Worm (Caenorhabditis elegans) whole organism, late embryonic: ENCODE data around the gene rop-1.

Experiments
- C38D4.7 ChIP-seq: fragments of 200-800 bp; sonication (Bioruptor generic); optimal IDR thresholded peaks from 2 replicates; lab custom pipeline; 2018; ENCODE audit warnings: mild to moderate bottlenecking, missing genetic modification characterization, moderate library complexity, missing compliant biosample characterization
- Y22D7AL.16 ChIP-seq: sonication (generic microtip); optimal IDR thresholded peaks from 2 replicates; lab custom pipeline; 2016; ENCODE audit warnings: missing genetic modification characterization, missing compliant biosample characterization
- ahr-1 ChIP-seq: sonication (generic microtip); optimal IDR thresholded peaks from 2 replicates; lab custom pipeline; 2016; ENCODE audit warnings: missing genetic modification characterization, missing compliant biosample characterization
- ceh-14 ChIP-seq: sonication (generic microtip); optimal IDR thresholded peaks from 2 replicates; lab custom pipeline; 2016; ENCODE audit warnings: missing genotype, missing genetic modification characterization, missing compliant biosample characterization
- ceh-18 ChIP-seq: sonication (generic microtip); optimal IDR thresholded peaks from 2 replicates; lab custom pipeline; 2016; ENCODE audit warnings: missing genetic modification characterization, missing compliant biosample characterization
- ceh-2 ChIP-seq: sonication (generic microtip); optimal IDR thresholded peaks from 2 replicates; lab custom pipeline; 2016; ENCODE audit warnings: missing genotype, missing genetic modification characterization, missing compliant biosample characterization
- ceh-30 ChIP-seq: fragments of 150-350 bp; optimal IDR thresholded peaks from 2 replicates; lab custom pipeline; 2014; ENCODE audit warnings: missing biosample characterization, missing genetic modification characterization
- ceh-34 ChIP-seq: sonication (generic microtip); optimal IDR thresholded peaks from 2 replicates; lab custom pipeline; 2016; ENCODE audit warnings: mild to moderate bottlenecking, missing genetic modification characterization, missing compliant biosample characterization
- ceh-45 ChIP-seq: fragments of 200-800 bp; sonication (Bioruptor generic); IDR thresholded peaks from 2 replicates; pipeline ENCODE4 v1.3.6; 2022; ENCODE audit warnings: missing genetic modification reagents, missing genetic modification characterization, missing compliant biosample characterization
- ceh-9 ChIP-seq: sonication (generic microtip); optimal IDR thresholded peaks from 2 replicates; lab custom pipeline; 2016; ENCODE audit warnings: mild to moderate bottlenecking, missing genetic modification characterization, inconsistent platforms, missing compliant biosample characterization
- che-1 ChIP-seq: sonication (generic microtip); optimal IDR thresholded peaks from 2 replicates; lab custom pipeline; 2016; ENCODE audit warnings: mild to moderate bottlenecking, missing genetic modification characterization, missing compliant biosample characterization
- dmd-4 ChIP-seq: sonication (generic microtip); optimal IDR thresholded peaks from 2 replicates; lab custom pipeline; 2016; ENCODE audit warnings: borderline replicate concordance, missing genetic modification characterization, missing compliant biosample characterization
- ets-4 ChIP-seq: sonication (generic microtip); optimal IDR thresholded peaks from 2 replicates; lab custom pipeline; 2016; ENCODE audit warnings: missing genetic modification characterization, missing compliant biosample characterization
- eyg-1 ChIP-seq: sonication (generic microtip); optimal IDR thresholded peaks from 2 replicates; lab custom pipeline; 2016; ENCODE audit warnings: missing genotype, missing genetic modification characterization, missing compliant biosample characterization
- fkh-6 ChIP-seq: sonication (generic microtip); optimal IDR thresholded peaks from 2 replicates; lab custom pipeline; 2016; ENCODE audit warnings: missing genetic modification characterization, missing compliant biosample characterization
- hlh-15 ChIP-seq: sonication (generic microtip); optimal IDR thresholded peaks from 2 replicates; lab custom pipeline; 2016; ENCODE audit warnings: missing genetic modification characterization, missing compliant biosample characterization
- hlh-6 ChIP-seq: sonication (generic microtip); optimal IDR thresholded peaks from 2 replicates; lab custom pipeline; 2016; ENCODE audit warnings: missing genotype, missing genetic modification characterization, missing compliant biosample characterization
- hlh-8 ChIP-seq: sonication (generic microtip); optimal IDR thresholded peaks from 2 replicates; lab custom pipeline; 2016; ENCODE audit warnings: missing genotype, missing genetic modification characterization, missing compliant biosample characterization
- nfya-1 ChIP-seq: sonication (generic microtip); optimal IDR thresholded peaks from 2 replicates; lab custom pipeline; 2017; ENCODE audit warnings: missing genetic modification characterization, mild to moderate bottlenecking, missing compliant biosample characterization, antibody characterized with exemption, moderate library complexity
- npax-4 ChIP-seq: sonication (generic microtip); optimal IDR thresholded peaks from 2 replicates; lab custom pipeline; 2016; ENCODE audit warnings: missing genetic modification characterization, missing compliant biosample characterization
- odd-2 ChIP-seq: sonication (generic microtip); optimal IDR thresholded peaks from 2 replicates; lab custom pipeline; 2017; ENCODE audit warnings: antibody characterized with exemption, mild to moderate bottlenecking, missing genetic modification characterization, missing compliant biosample characterization
- pha-4 ChIP-seq: fragments of 150-350 bp; optimal IDR thresholded peaks from 2 replicates; lab custom pipeline; 2018; ENCODE audit warnings: missing biosample characterization, missing genetic modification reagents, missing genetic modification characterization
- pqm-1 ChIP-seq: sonication (generic microtip); optimal IDR thresholded peaks from 2 replicates; lab custom pipeline; 2016; ENCODE audit warnings: missing genetic modification characterization, missing compliant biosample characterization
- ref-2 ChIP-seq: sonication (generic microtip); optimal IDR thresholded peaks from 2 replicates; lab custom pipeline; 2016; ENCODE audit warnings: missing genetic modification characterization, missing compliant biosample characterization
- sox-4 ChIP-seq: sonication (generic microtip); optimal IDR thresholded peaks from 2 replicates; lab custom pipeline; 2017; ENCODE audit warnings: mild to moderate bottlenecking, missing genetic modification characterization, inconsistent platforms, missing compliant biosample characterization
- syd-9 ChIP-seq: sonication (generic microtip); optimal IDR thresholded peaks from 2 replicates; lab custom pipeline; 2016; ENCODE audit warnings: mild to moderate bottlenecking, missing genetic modification characterization, moderate library complexity, missing compliant biosample characterization
- tbx-2 ChIP-seq: sonication (generic microtip); optimal IDR thresholded peaks from 2 replicates; lab custom pipeline; 2016; ENCODE audit warnings: missing genetic modification characterization, missing compliant biosample characterization
- tbx-7 ChIP-seq: sonication (generic microtip); optimal IDR thresholded peaks from 2 replicates; lab custom pipeline; 2016; ENCODE audit warnings: missing genotype, missing genetic modification characterization, missing compliant biosample characterization
- ttx-3 ChIP-seq: sonication (generic microtip); optimal IDR thresholded peaks from 2 replicates; lab custom pipeline; 2016; ENCODE audit warnings: missing genetic modification reagents, missing genetic modification characterization, missing compliant biosample characterization
- unc-3 ChIP-seq, 2 experiments: fragments of 200-800 bp in 1 of 2; sonication (Bioruptor generic) in 1 of 2; sonication (generic microtip) in 1 of 2; conservative IDR thresholded peaks in 1 of 2; optimal IDR thresholded peaks in 1 of 2; 2 replicates each; pipeline versions ENCODE4 v1.3.6 to Lab custom; 2016 to 2022; ENCODE audit warnings: missing compliant biosample characterization in 2 of 2, missing genetic modification characterization in 2 of 2, missing genetic modification reagents in 1 of 2
- unc-55 ChIP-seq: sonication (generic microtip); optimal IDR thresholded peaks from 2 replicates; lab custom pipeline; 2017; ENCODE audit warnings: missing biosample characterization, missing genetic modification reagents, missing genetic modification characterization
- zip-5 ChIP-seq: sonication (generic microtip); optimal IDR thresholded peaks from 2 replicates; lab custom pipeline; 2016; ENCODE audit warnings: missing genetic modification characterization, missing compliant biosample characterization
- ztf-16 ChIP-seq: sonication (generic microtip); optimal IDR thresholded peaks from 2 replicates; lab custom pipeline; 2017; ENCODE audit warnings: missing genetic modification characterization, missing compliant biosample characterization

Gene rop-1

DNA sequence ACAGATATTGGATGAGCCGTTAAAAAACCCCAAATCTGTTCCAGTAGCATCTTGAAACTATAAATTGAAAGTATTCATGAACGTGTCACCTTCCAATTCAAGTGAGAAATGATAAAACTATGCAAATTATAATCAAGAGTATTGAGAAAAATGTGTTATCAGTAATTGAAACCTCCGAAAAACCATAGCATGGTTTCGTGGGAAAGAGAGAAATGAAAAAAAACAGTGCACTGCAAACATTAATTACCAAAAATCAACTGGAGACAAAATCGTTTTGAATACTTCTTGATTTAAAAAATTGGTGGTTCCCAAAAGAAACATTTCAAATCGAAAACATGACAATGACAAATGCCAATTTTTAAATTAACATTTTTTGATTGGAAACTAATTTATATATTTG, 29.2 kb downstream of the rop-1 start, which contains the start of gene daf-36:
TSS of gene daf-36 (minus strand) at position 101 of the 400 bp plus-strand sequence.
- TF ChIP-seq tbx-7 (no peak), ceh-14 (tag; lab: Kevin White, UChicago) (no peak)

ce11 chrV:10224619-10225018, 30.2 kb downstream of the rop-1 start:
- TF ChIP-seq odd-2 (tag; lab: Kevin White, UChicago): no peak
- no peak for TF ChIP-seq hlh-8 (tag; lab: Kevin White, UChicago)
- no peak for TF ChIP-seq ceh-2 (tag; lab: Kevin White, UChicago)
- TF ChIP-seq zip-5 (tag; lab: Kevin White, UChicago): no peak
- TF ChIP-seq hlh-6 (tag; lab: Kevin White, UChicago): no peak
- TF ChIP-seq ceh-14 (tag; lab: Kevin White, UChicago): no peak
- TF ChIP-seq ceh-30: no peak
- no peak for TF ChIP-seq npax-4 (tag; lab: Kevin White, UChicago)
- TF ChIP-seq pha-4: no peak
- TF ChIP-seq ahr-1 (tag; lab: Kevin White, UChicago): no peak
- TF ChIP-seq pqm-1: no peak
- TF ChIP-seq sox-4: no peak
- TF ChIP-seq eyg-1 (tag; lab: Kevin White, UChicago): no peak
- no peak for TF ChIP-seq tbx-2 (tag; lab: Kevin White, UChicago)
- TF ChIP-seq nfya-1 (tag; lab: Kevin White, UChicago): no peak
- no peak for TF ChIP-seq syd-9

- TF ChIP-seq hlh-6 (tag; lab: Kevin White, UChicago): no peak
- TF ChIP-seq ceh-9 (tag; lab: Kevin White, UChicago): no peak
- TF ChIP-seq zip-5 (tag; lab: Kevin White, UChicago): no peak
- no peak for TF ChIP-seq hlh-15
- TF ChIP-seq ttx-3 (tag; lab: Kevin White, UChicago): no peak
- no peak for TF ChIP-seq fkh-6
- no peak for TF ChIP-seq nfya-1 (tag; lab: Kevin White, UChicago)
- TF ChIP-seq ceh-45 (GFP tag; lab: Robert Waterston, UW): no peak
- TF ChIP-seq ztf-16: no peak
- TF ChIP-seq eyg-1 (tag; lab: Kevin White, UChicago): no peak
- no peak for TF ChIP-seq ceh-18 (tag; lab: Kevin White, UChicago)
- no peak for TF ChIP-seq unc-3 (GFP tag; conservative IDR thresholded peaks at IDR 0.05; lab: Robert Waterston, UW)
- no peak for TF ChIP-seq unc-3 (tag; optimal IDR thresholded peaks at IDR 0.05; lab: Kevin White, UChicago)
- no peak for TF ChIP-seq che-1 (tag; lab: Kevin White, UChicago)
- no peak for TF ChIP-seq sox-4
- no peak for TF ChIP-seq dmd-4 (tag; lab: Kevin White, UChicago)
- no peak for TF ChIP-seq ref-2 (tag; lab: Kevin White, UChicago)
- TF ChIP-seq syd-9: no peak
- TF ChIP-seq tbx-2 (tag; lab: Kevin White, UChicago): no peak
These were observed 32.8 kb downstream of the rop-1 start, which contains the start of gene C12D8.20 for ce11 chrV:10222007-10222406. C12D8.20 (plus strand) TSS chrV:10222307.

ce11 chrV:10221317-10221716, 33.5 kb downstream of the rop-1 start, which contains the start of the genes fipr-5 and fipr-9:
fipr-5 (minus strand) TSS chrV:10221417.
fipr-9 (plus strand) TSS chrV:10221662.
- TF ChIP-seq ahr-1 (tag; lab: Kevin White, UChicago) (no peak), ets-4 (tag; lab: Kevin White, UChicago) (no peak), Y22D7AL.16 (tag; lab: Kevin White, UChicago) (no peak)

- TF ChIP-seq unc-55 (GFP tag; lab: Kevin White, UChicago): no peak
- TF ChIP-seq ceh-34: no peak
- TF ChIP-seq zip-5 (tag; lab: Kevin White, UChicago): no peak
- no peak for TF ChIP-seq fkh-6
- TF ChIP-seq syd-9: no peak
- TF ChIP-seq C38D4.7: no peak
These were observed 34.2 kb downstream of the rop-1 start, which contains the start of gene C12D8.13 for ce11 chrV:10220605-10221004. C12D8.13 (minus strand) TSS chrV:10220705.
